Worm (Caenorhabditis elegans) whole organism, L1 larva: Measurements from ENCODE around the gene dpy-10.

ENCODE experiments used
- ama-1 ChIP-seq: fragments of 150-350 bp; optimal IDR thresholded peaks from 2 replicates; lab custom pipeline; 2014
- ceh-82 ChIP-seq, 3 experiments: fragments of 150-350 bp in 1 of 3; sonication (generic microtip) in 2 of 3; optimal IDR thresholded peaks; 2 replicates each; lab custom pipeline; 2014 to 2017; ENCODE audit warnings: missing biosample characterization in 3 of 3, missing genetic modification characterization in 3 of 3
- efl-1 ChIP-seq, 4 experiments: fragments of 150-350 bp; optimal IDR thresholded peaks in 3 of 4; peaks in 1 of 4; 1 replicate in 1 of 4; 2 replicates in 3 of 4; lab custom pipeline; 2014; ENCODE audit warnings: missing biosample characterization in 2 of 4, missing genetic modification characterization in 2 of 4, missing genetic modification reagents in 2 of 4
- lin-15B ChIP-seq: fragments of 150-350 bp; sonication (generic microtip); optimal IDR thresholded peaks from 3 replicates; lab custom pipeline; 2014; ENCODE audit warnings: missing biosample characterization, missing genetic modification characterization
- nhr-20 ChIP-seq: sonication (generic microtip); optimal IDR thresholded peaks from 2 replicates; lab custom pipeline; 2016; ENCODE audit warnings: mild to moderate bottlenecking, missing genetic modification characterization, missing compliant biosample characterization
- nhr-76 ChIP-seq: sonication (generic microtip); optimal IDR thresholded peaks from 2 replicates; lab custom pipeline; 2017; ENCODE audit warnings: missing biosample characterization, missing genetic modification characterization
- skn-1 ChIP-seq: fragments of 150-350 bp; optimal IDR thresholded peaks from 2 replicates; lab custom pipeline; 2014; ENCODE audit warnings: missing biosample characterization, missing genetic modification characterization
- unc-62 ChIP-seq: fragments of 150-350 bp; optimal IDR thresholded peaks from 2 replicates; lab custom pipeline; 2014; ENCODE audit warnings: missing biosample characterization, missing genetic modification reagents, missing genetic modification characterization

- no peak for TF ChIP-seq skn-1 (tag; lab: Kevin White, UChicago)
- TF ChIP-seq efl-1 (optimal IDR thresholded peaks at IDR 0.05; lab: Kevin White, UChicago): no peak
- no peak for TF ChIP-seq efl-1 (GFP tag; optimal IDR thresholded peaks at IDR 0.05 in 1 of 2; lab: Kevin White, UChicago)
- no peak for TF ChIP-seq unc-62 (GFP tag; lab: Kevin White, UChicago)
- no peak for TF ChIP-seq ceh-82 (tag; optimal IDR thresholded peaks at IDR 0.05; lab: Kevin White, UChicago)
- TF ChIP-seq nhr-20 (tag; lab: Kevin White, UChicago): no peak
- TF ChIP-seq nhr-76: no peak
- TF ChIP-seq ama-1 (lab: Kevin White, UChicago): no peak
- TF ChIP-seq lin-15B (tag; lab: Kevin White, UChicago): no peak
Observed at ce11 chrII:6716638-6717037, 4.6 kb upstream of the dpy-10 start, which contains the start of the genes T14B4.5 and T14B4.20.
